Worm (Caenorhabditis elegans): ENCODE measurements around the gene lbp-7.

ce11 chrV:13850170-13850569 is 29.2 kb upstream of the lbp-7 start, which contains the start of gene hpx-2:
- TF ChIP-seq tbx-2 (tag; optimal IDR thresholded peaks at IDR 0.05) (no peak), elt-2 (tag; optimal IDR thresholded peaks at IDR 0.05) (no peak), syd-9 (tag; optimal IDR thresholded peaks at IDR 0.05) (no peak), ceh-18 (tag; optimal IDR thresholded peaks at IDR 0.05) (no peak), Y22D7AL.16 (tag; optimal IDR thresholded peaks at IDR 0.05) (no peak), hlh-30 (tag; optimal IDR thresholded peaks at IDR 0.05; ENCODE audit: insufficient read depth) (no peak), unc-42 (tag; optimal IDR thresholded peaks at IDR 0.05) (no peak), sox-4 (tag; optimal IDR thresholded peaks at IDR 0.05) (no peak), dve-1 (tag; optimal IDR thresholded peaks at IDR 0.05) (no peak)
